Worm (Caenorhabditis elegans) whole organism, L1 larva: Measurements from ENCODE around the gene Y66A7A.4.

Source experiments
- C04F5.9 ChIP-seq: sonication (generic microtip); optimal IDR thresholded peaks from 2 replicates; lab custom pipeline; 2016; ENCODE audit warnings: missing genetic modification characterization, missing compliant biosample characterization
- C16A3.4 ChIP-seq: fragments of 150-350 bp; optimal IDR thresholded peaks from 2 replicates; lab custom pipeline; 2014; ENCODE audit warnings: missing biosample characterization, missing genetic modification characterization
- ceh-63 ChIP-seq: fragments of 200-800 bp; sonication (Bioruptor generic); optimal IDR thresholded peaks from 2 replicates; lab custom pipeline; 2018; ENCODE audit warnings: mild to moderate bottlenecking, missing genetic modification characterization, missing compliant biosample characterization
- ces-1 ChIP-seq: fragments of 150-350 bp; optimal IDR thresholded peaks from 2 replicates; lab custom pipeline; 2014; ENCODE audit warnings: missing biosample characterization, missing genetic modification reagents, missing genetic modification characterization
- efl-3 ChIP-seq: fragments of 200-800 bp; sonication (Bioruptor generic); optimal IDR thresholded peaks from 2 replicates; lab custom pipeline; 2018; ENCODE audit warnings: mild to moderate bottlenecking, missing genetic modification characterization, missing compliant biosample characterization
- egl-13 ChIP-seq: sonication (generic microtip); optimal IDR thresholded peaks from 2 replicates; lab custom pipeline; 2016; ENCODE audit warnings: missing genotype, missing genetic modification reagents, missing genetic modification characterization, missing compliant biosample characterization
- egl-27 ChIP-seq, 2 experiments: fragments of 150-350 bp in 1 of 2; sonication (generic microtip); optimal IDR thresholded peaks; 3 replicates each; lab custom pipeline; 2017 to 2018; ENCODE audit warnings: missing biosample characterization in 2 of 2, missing genetic modification characterization in 2 of 2, missing genetic modification reagents in 2 of 2
- elt-3 ChIP-seq, 6 experiments: fragments of 150-350 bp in 1 of 6; sonication (generic microtip); optimal IDR thresholded peaks; 2 replicates each; lab custom pipeline; 2017 to 2018; ENCODE audit warnings: missing biosample characterization in 6 of 6, missing genetic modification characterization in 6 of 6, inconsistent platforms in 1 of 6
- fkh-10 ChIP-seq: sonication (generic microtip); optimal IDR thresholded peaks from 2 replicates; lab custom pipeline; 2017; ENCODE audit warnings: missing biosample characterization, missing genetic modification reagents, missing genetic modification characterization
- fkh-4 ChIP-seq: sonication (generic microtip); optimal IDR thresholded peaks from 2 replicates; lab custom pipeline; 2016; ENCODE audit warnings: missing compliant biosample characterization, missing genetic modification characterization, borderline replicate concordance
- fos-1 ChIP-seq: fragments of 150-350 bp; optimal IDR thresholded peaks from 2 replicates; lab custom pipeline; 2014; ENCODE audit warnings: missing biosample characterization, missing genetic modification characterization
- grh-1 ChIP-seq: fragments of 200-800 bp; sonication (Bioruptor generic); IDR thresholded peaks from 2 replicates; pipeline ENCODE4 v1.3.6; 2022; ENCODE audit warnings: missing genetic modification reagents, missing genetic modification characterization, missing compliant biosample characterization
- hlh-17 ChIP-seq: fragments of 200-800 bp; sonication (Bioruptor generic); optimal IDR thresholded peaks from 2 replicates; lab custom pipeline; 2018; ENCODE audit warnings: missing genetic modification characterization, mild to moderate bottlenecking, missing compliant biosample characterization, moderate library complexity, borderline replicate concordance
- hlh-4 ChIP-seq: sonication (generic microtip); optimal IDR thresholded peaks from 2 replicates; lab custom pipeline; 2016; ENCODE audit warnings: mild to moderate bottlenecking, missing genetic modification characterization, missing compliant biosample characterization
- hpl-2 ChIP-seq: fragments of 150-350 bp; optimal IDR thresholded peaks from 2 replicates; lab custom pipeline; 2014; ENCODE audit warnings: missing biosample characterization, missing genetic modification reagents, missing genetic modification characterization
- lin-13 ChIP-seq: fragments of 150-350 bp; optimal IDR thresholded peaks from 2 replicates; lab custom pipeline; 2014; ENCODE audit warnings: missing biosample characterization, missing genetic modification reagents, missing genetic modification characterization
- lin-14 ChIP-seq: fragments of 200-800 bp; sonication (Bioruptor generic); optimal IDR thresholded peaks from 2 replicates; lab custom pipeline; 2018; ENCODE audit warnings: mild to moderate bottlenecking, missing genetic modification characterization, moderate library complexity, missing compliant biosample characterization
- lin-15B ChIP-seq: fragments of 150-350 bp; sonication (generic microtip); optimal IDR thresholded peaks from 3 replicates; lab custom pipeline; 2014; ENCODE audit warnings: missing biosample characterization, missing genetic modification characterization
- lin-35 ChIP-seq, 2 experiments: fragments of 150-350 bp; optimal IDR thresholded peaks; 2 replicates each; lab custom pipeline; 2014; ENCODE audit warnings: missing biosample characterization in 2 of 2, missing genetic modification characterization in 2 of 2, missing genetic modification reagents in 2 of 2
- lin-39 ChIP-seq: fragments of 150-350 bp; optimal IDR thresholded peaks from 2 replicates; lab custom pipeline; 2014; ENCODE audit warnings: missing biosample characterization, missing genetic modification reagents, missing genetic modification characterization
- mab-9 ChIP-seq: fragments of 200-800 bp; sonication (Bioruptor generic); IDR thresholded peaks from 2 replicates; pipeline ENCODE4 v1.3.6; 2022; ENCODE audit warnings: missing genetic modification reagents, missing genetic modification characterization, missing compliant biosample characterization
- mdl-1 ChIP-seq, 2 experiments: fragments of 150-350 bp; optimal IDR thresholded peaks; 2 replicates each; lab custom pipeline; 2014 to 2017; ENCODE audit warnings: missing biosample characterization in 2 of 2, missing genetic modification characterization in 2 of 2, inconsistent platforms in 1 of 2
- mef-2 ChIP-seq: fragments of 150-350 bp; optimal IDR thresholded peaks from 2 replicates; lab custom pipeline; 2014; ENCODE audit warnings: missing biosample characterization, missing genetic modification characterization
- mep-1 ChIP-seq: fragments of 150-350 bp; optimal IDR thresholded peaks from 2 replicates; lab custom pipeline; 2014; ENCODE audit warnings: missing biosample characterization, missing genetic modification characterization
- nhr-11 ChIP-seq: fragments of 150-350 bp; optimal IDR thresholded peaks from 2 replicates; lab custom pipeline; 2014; ENCODE audit warnings: missing biosample characterization, missing genetic modification characterization
- nhr-12 ChIP-seq: sonication (generic microtip); optimal IDR thresholded peaks from 2 replicates; lab custom pipeline; 2017; ENCODE audit warnings: missing biosample characterization, missing genetic modification characterization
- nhr-20 ChIP-seq: sonication (generic microtip); optimal IDR thresholded peaks from 2 replicates; lab custom pipeline; 2016; ENCODE audit warnings: mild to moderate bottlenecking, missing genetic modification characterization, missing compliant biosample characterization
- nhr-47 ChIP-seq: sonication (generic microtip); optimal IDR thresholded peaks from 2 replicates; lab custom pipeline; 2016; ENCODE audit warnings: mild to moderate bottlenecking, missing genetic modification characterization, moderate library complexity, missing compliant biosample characterization
- nhr-71 ChIP-seq: sonication (generic microtip); optimal IDR thresholded peaks from 2 replicates; lab custom pipeline; 2016; ENCODE audit warnings: mild to moderate bottlenecking, missing genetic modification characterization, moderate library complexity, missing compliant biosample characterization
- nhr-77 ChIP-seq: fragments of 150-350 bp; optimal IDR thresholded peaks from 2 replicates; lab custom pipeline; 2014; ENCODE audit warnings: missing biosample characterization, missing genetic modification characterization
- nhr-84 ChIP-seq: sonication (generic microtip); optimal IDR thresholded peaks from 2 replicates; lab custom pipeline; 2017; ENCODE audit warnings: missing biosample characterization, missing genetic modification characterization
- nhr-85 ChIP-seq: sonication (generic microtip); peaks from one replicate; lab custom pipeline; 2016; ENCODE audit warnings: missing genetic modification characterization, inconsistent platforms, missing compliant biosample characterization
- nhr-90 ChIP-seq: sonication (generic microtip); optimal IDR thresholded peaks from 2 replicates; lab custom pipeline; 2016; ENCODE audit warnings: mild to moderate bottlenecking, missing genetic modification characterization, missing compliant biosample characterization; ENCODE audit not compliant: poor library complexity
- pag-3 ChIP-seq: sonication (generic microtip); optimal IDR thresholded peaks from 2 replicates; lab custom pipeline; 2017; ENCODE audit warnings: missing genetic modification characterization, mild to moderate bottlenecking, missing compliant biosample characterization, antibody characterized with exemption, borderline replicate concordance; ENCODE audit not compliant: insufficient read depth
- pqm-1 ChIP-seq: sonication (generic microtip); optimal IDR thresholded peaks from 3 replicates; lab custom pipeline; 2017; ENCODE audit warnings: missing biosample characterization, missing genetic modification characterization
- rnt-1 ChIP-seq: sonication (generic microtip); optimal IDR thresholded peaks from 2 replicates; lab custom pipeline; 2016; ENCODE audit warnings: mild to moderate bottlenecking, missing genetic modification characterization, moderate library complexity, missing compliant biosample characterization
- snu-23 ChIP-seq: sonication (generic microtip); optimal IDR thresholded peaks from 2 replicates; lab custom pipeline; 2016; ENCODE audit warnings: missing genetic modification characterization, missing compliant biosample characterization
- sox-4 ChIP-seq: sonication (generic microtip); optimal IDR thresholded peaks from 2 replicates; lab custom pipeline; 2016; ENCODE audit warnings: missing genetic modification characterization, missing compliant biosample characterization
- sptf-1 ChIP-seq: fragments of 150-350 bp; optimal IDR thresholded peaks from 2 replicates; lab custom pipeline; 2014; ENCODE audit warnings: missing biosample characterization, missing genetic modification characterization
- sup-37 ChIP-seq: fragments of 200-800 bp; sonication (Bioruptor generic); optimal IDR thresholded peaks from 2 replicates; lab custom pipeline; 2018; ENCODE audit warnings: mild to moderate bottlenecking, missing genetic modification characterization, missing compliant biosample characterization
- tlp-1 ChIP-seq: fragments of 150-350 bp; optimal IDR thresholded peaks from 2 replicates; lab custom pipeline; 2014; ENCODE audit warnings: missing biosample characterization, missing genetic modification characterization
- unc-130 ChIP-seq: fragments of 150-350 bp; optimal IDR thresholded peaks from 2 replicates; lab custom pipeline; 2017; ENCODE audit warnings: missing biosample characterization, missing genetic modification characterization, inconsistent platforms
- unc-30 ChIP-seq: sonication (generic microtip); optimal IDR thresholded peaks from 2 replicates; lab custom pipeline; 2017; ENCODE audit warnings: missing biosample characterization, missing genetic modification characterization
- unc-86 ChIP-seq: sonication (generic microtip); optimal IDR thresholded peaks from 2 replicates; lab custom pipeline; 2016; ENCODE audit warnings: missing genetic modification characterization, missing compliant biosample characterization
- vab-15 ChIP-seq: sonication (generic microtip); optimal IDR thresholded peaks from 2 replicates; lab custom pipeline; 2017; ENCODE audit warnings: missing genotype, mild to moderate bottlenecking, missing genetic modification characterization, missing compliant biosample characterization
- xbp-1 ChIP-seq: sonication (generic microtip); optimal IDR thresholded peaks from 2 replicates; lab custom pipeline; 2016; ENCODE audit warnings: missing genetic modification characterization, missing compliant biosample characterization
- zip-4 ChIP-seq: fragments of 200-800 bp; sonication (Bioruptor generic); optimal IDR thresholded peaks from 2 replicates; lab custom pipeline; 2018; ENCODE audit warnings: mild to moderate bottlenecking, missing genetic modification characterization, moderate library complexity, missing compliant biosample characterization
- ztf-11 ChIP-seq, 2 experiments: sonication (generic microtip); optimal IDR thresholded peaks; 2 replicates each; lab custom pipeline; 2016 to 2017; ENCODE audit warnings: missing genetic modification characterization in 2 of 2, missing biosample characterization in 1 of 2, missing compliant biosample characterization in 1 of 2

Gene Y66A7A.4

DNA sequence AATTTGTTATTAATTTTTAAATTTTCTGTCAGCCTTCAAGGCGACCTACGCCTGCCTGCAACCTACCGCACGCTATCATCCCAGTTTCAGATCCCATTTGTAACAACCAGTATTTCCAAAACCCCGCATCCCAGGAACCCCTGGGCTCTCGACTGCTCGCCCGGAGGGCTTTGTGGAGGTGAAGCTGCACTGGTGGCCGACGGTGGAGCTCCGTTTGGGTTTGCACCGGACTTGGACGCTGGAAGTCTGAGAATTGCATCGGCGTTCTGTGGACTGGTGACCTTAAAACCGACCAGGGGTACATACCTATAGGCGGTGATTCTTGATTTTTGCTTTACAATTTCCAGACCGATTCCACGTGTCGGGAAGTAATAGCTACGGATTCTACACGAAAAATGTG lies 39.0 kb downstream of the Y66A7A.4 start:
- no peak for TF ChIP-seq efl-3 (GFP tag; lab: Kevin White, UChicago)
- no peak for TF ChIP-seq fkh-4
- TF ChIP-seq hlh-17 (GFP tag; lab: Kevin White, UChicago), result no peak
- TF ChIP-seq mef-2 (tag; lab: Kevin White, UChicago), result no peak
- no peak for TF ChIP-seq snu-23 (GFP tag; lab: Kevin White, UChicago)
- no peak for TF ChIP-seq nhr-85 (tag; lab: Kevin White, UChicago)
- TF ChIP-seq nhr-12, result no peak
- TF ChIP-seq nhr-90 (tag; lab: Kevin White, UChicago), result no peak
- no peak for TF ChIP-seq C04F5.9
- no peak for TF ChIP-seq pqm-1
- TF ChIP-seq unc-130 (tag; lab: Kevin White, UChicago), result no peak
- TF ChIP-seq lin-13 (GFP tag; lab: Kevin White, UChicago), result no peak
- TF ChIP-seq hlh-4 (tag; lab: Kevin White, UChicago), result no peak

DNA sequence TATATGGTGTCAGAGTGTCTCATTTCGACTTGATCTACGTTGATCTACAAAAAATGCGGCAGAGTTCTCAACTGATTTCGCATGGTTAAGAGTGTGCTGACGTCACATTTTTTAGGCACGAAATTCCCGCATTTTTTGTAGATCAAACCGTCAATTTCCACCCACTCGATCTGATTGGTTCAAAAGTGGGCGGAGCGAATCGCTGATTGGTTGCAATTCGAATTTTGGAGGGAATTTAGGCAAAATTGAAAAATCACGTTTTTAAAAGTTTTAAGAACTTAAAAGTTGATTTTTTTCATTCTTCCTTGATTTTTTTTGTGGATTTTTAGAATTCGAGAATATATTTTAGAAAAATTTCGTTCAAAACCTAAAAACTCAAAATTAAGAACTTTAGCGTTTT lies 44.0 kb downstream of the Y66A7A.4 start:
- TF ChIP-seq unc-30 (tag; lab: Kevin White, UChicago) (no peak), nhr-77 (no peak), lin-13 (GFP tag; lab: Kevin White, UChicago) (no peak), C16A3.4 (no peak), fkh-4 (no peak)

DNA sequence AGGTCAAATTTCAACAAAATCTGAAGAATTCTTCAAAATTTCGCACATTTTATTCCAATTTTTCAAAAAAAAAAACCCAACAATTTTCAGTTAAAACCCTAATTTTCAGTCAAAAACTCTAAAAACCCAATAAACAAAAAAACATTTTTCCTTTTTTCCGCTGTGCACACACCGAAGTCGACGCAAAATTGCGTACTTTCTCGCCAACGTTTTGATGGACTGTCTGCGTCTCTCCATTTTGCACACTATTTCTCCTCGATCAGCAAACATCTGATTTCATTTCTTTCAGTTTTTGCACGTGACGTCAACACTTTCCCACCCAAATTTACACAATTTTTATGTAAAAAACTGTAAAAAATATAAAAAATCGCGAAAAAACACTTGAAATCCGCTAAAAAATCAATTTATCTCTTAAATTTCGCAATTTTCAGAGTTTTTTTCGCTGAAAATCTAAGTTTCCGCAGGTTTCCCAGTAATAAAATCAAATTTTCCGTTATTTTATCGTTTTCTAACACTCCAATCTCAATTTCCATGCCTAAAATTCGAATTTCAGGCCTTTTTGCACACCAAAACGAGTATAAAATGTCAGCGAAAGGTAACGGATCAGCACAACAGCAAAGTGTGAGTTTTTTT lies 44.9 kb downstream of the Y66A7A.4 start, which contains the start of gene crh-1:
Gene crh-1, plus strand, starts transcription at position 583 of the 633 bp plus-strand sequence.
- TF ChIP-seq lin-15B (tag; lab: Kevin White, UChicago) (peak; percentile 43), mef-2 (tag; lab: Kevin White, UChicago) (no peak), nhr-47 (peak; percentile 92), sptf-1 (no peak), mdl-1 (tag; optimal IDR thresholded peaks at IDR 0.05; lab: Kevin White, UChicago) (peak in 1 of 2 experiments; percentile 89), grh-1 (GFP tag; lab: Robert Waterston, UW) (peak; percentile 80), pag-3 (tag; lab: Kevin White, UChicago) (no peak), egl-13 (peak; percentile 43), mep-1 (tag; lab: Kevin White, UChicago) (peak; percentile 94), fos-1 (peak; percentile 43), ztf-11 (tag; optimal IDR thresholded peaks at IDR 0.05; lab: Kevin White, UChicago) (peak in 1 of 2 experiments; percentile 35), nhr-71 (tag; lab: Kevin White, UChicago) (peak; percentile 93), nhr-11 (tag; lab: Kevin White, UChicago) (peak; percentile 49), ces-1 (GFP tag; lab: Kevin White, UChicago) (no peak), nhr-90 (tag; lab: Kevin White, UChicago) (peak; percentile 84), pqm-1 (no peak), vab-15 (no peak), lin-35 (GFP tag; optimal IDR thresholded peaks at IDR 0.05; lab: Kevin White, UChicago) (peak; percentile 77 to 88), ceh-63 (no peak), lin-14 (GFP tag; lab: Kevin White, UChicago) (peak; percentile 88), zip-4 (GFP tag; lab: Kevin White, UChicago) (peak; percentile 43), sox-4 (tag; lab: Kevin White, UChicago) (peak; percentile 63), tlp-1 (tag; lab: Kevin White, UChicago) (no peak), unc-86 (peak; percentile 64), nhr-84 (no peak), elt-3 (tag; optimal IDR thresholded peaks at IDR 0.05; lab: Kevin White, UChicago) (peak in 2 of 6 experiments; percentile 62 to 78), unc-130 (tag; lab: Kevin White, UChicago) (no peak), egl-27 (tag; optimal IDR thresholded peaks at IDR 0.05; lab: Kevin White, UChicago) (no peak), lin-39 (peak; percentile 87), nhr-20 (tag; lab: Kevin White, UChicago) (peak; percentile 86), fkh-10 (GFP tag; lab: Kevin White, UChicago) (peak; percentile 51), xbp-1 (tag; lab: Kevin White, UChicago) (peak; percentile 85), rnt-1 (tag; lab: Kevin White, UChicago) (peak; percentile 86), hpl-2 (GFP tag; lab: Kevin White, UChicago) (no peak), mab-9 (peak; percentile 77), fkh-4 (peak; percentile 66), sup-37 (GFP tag; lab: Kevin White, UChicago) (peak; percentile 39)
